Worm (Caenorhabditis elegans): ENCODE data around the gene tyr-2.

Gene tyr-2

ce11 chrIII:13759691-13760090, 15.7 kb downstream of the tyr-2 start:
- TF ChIP-seq somi-1 (GFP tag; optimal IDR thresholded peaks at IDR 0.05), result no peak
- 0 out of 2 replicates have a peak, but pooled peaks have one; percentile 28 for TF ChIP-seq hsf-1 (GFP tag; IDR thresholded peaks at IDR 0.05)
- 0 out of 2 replicates have a peak, but pooled peaks have one; percentile 12 for TF ChIP-seq egrh-3 (GFP tag; IDR thresholded peaks at IDR 0.05)
- no peak for TF ChIP-seq C06A6.2 (GFP tag; conservative IDR thresholded peaks at IDR 0.05)
- no peak for TF ChIP-seq B0035.1 (tag; optimal IDR thresholded peaks at IDR 0.05)
- TF ChIP-seq ztf-18 (tag; optimal IDR thresholded peaks at IDR 0.05), result no peak
- no peak for TF ChIP-seq dox-1 (GFP tag; IDR thresholded peaks at IDR 0.05)
- TF ChIP-seq attf-5 (GFP tag; optimal IDR thresholded peaks at IDR 0.05), result no peak
- no peak for TF ChIP-seq hmg-20 (GFP tag; IDR thresholded peaks at IDR 0.05)
- TF ChIP-seq lin-35 (GFP tag; optimal IDR thresholded peaks at IDR 0.05), result no peak
- TF ChIP-seq zfh-2 (GFP tag; conservative IDR thresholded peaks at IDR 0.05), result peak; percentile 55; the same call in 1 of the 2 replicates
- TF ChIP-seq mxl-1 (tag; optimal IDR thresholded peaks at IDR 0.05), result no peak
- TF ChIP-seq T26A5.8 (tag; optimal IDR thresholded peaks at IDR 0.05), result no peak
- TF ChIP-seq nhr-80 (tag; optimal IDR thresholded peaks at IDR 0.05), result no peak
- no peak for TF ChIP-seq aptf-2 (GFP tag; conservative IDR thresholded peaks at IDR 0.05)
- TF ChIP-seq rec-8 (tag; optimal IDR thresholded peaks at IDR 0.05), result no peak
- no peak for TF ChIP-seq ceh-40 (GFP tag; IDR thresholded peaks at IDR 0.05)
- TF ChIP-seq mcd-1 (GFP tag; IDR thresholded peaks at IDR 0.05), result no peak
- TF ChIP-seq nhr-120 (GFP tag; IDR thresholded peaks at IDR 0.05), result no peak
- TF ChIP-seq madf-3 (GFP tag; IDR thresholded peaks at IDR 0.05), result no peak

ce11 chrIII:13761022-13761421, 17.0 kb downstream of the tyr-2 start:
- TF ChIP-seq hrde-1 (tag; optimal IDR thresholded peaks at IDR 0.05; ENCODE audit: borderline replicate concordance), result no peak
- 0 out of 2 replicates have a peak, but pooled peaks have one; percentile 42 for TF ChIP-seq zfh-2 (GFP tag; conservative IDR thresholded peaks at IDR 0.05)

- TF ChIP-seq F23B12.7 (tag; optimal IDR thresholded peaks at IDR 0.05; ENCODE audit: insufficient read depth) (peak; percentile 3), nhr-80 (tag; optimal IDR thresholded peaks at IDR 0.05) (peak; percentile 66), cebp-1 (GFP tag; IDR thresholded peaks at IDR 0.05) (peak; percentile 66; the same call in 1 of the 2 replicates), cebp-1 (tag; optimal IDR thresholded peaks at IDR 0.05) (peak; percentile 86), rcor-1 (GFP tag; IDR thresholded peaks at IDR 0.05) (no peak)
Observed at ce11 chrIII:13762046-13762445, 18.0 kb downstream of the tyr-2 start, which contains the start of gene dbn-1. Gene dbn-1, minus strand, starts transcription at chrIII:13762069.

- no peak for TF ChIP-seq nhr-120 (GFP tag; IDR thresholded peaks at IDR 0.05)
- TF ChIP-seq hlh-12 (tag; optimal IDR thresholded peaks at IDR 0.05), result no peak
- no peak for TF ChIP-seq lsy-27 (tag; optimal IDR thresholded peaks at IDR 0.05; ENCODE audit: borderline replicate concordance, insufficient read depth)
- TF ChIP-seq C06A6.2 (GFP tag; conservative IDR thresholded peaks at IDR 0.05), result peak; percentile 62; the same call in 1 of the 2 replicates
- TF ChIP-seq T07F8.4 (tag; optimal IDR thresholded peaks at IDR 0.05), result no peak
- no peak for TF ChIP-seq rcor-1 (GFP tag; IDR thresholded peaks at IDR 0.05)
- TF ChIP-seq cebp-1 (GFP tag; IDR thresholded peaks at IDR 0.05), result no peak
- peak; percentile 44 for TF ChIP-seq cebp-1 (tag; optimal IDR thresholded peaks at IDR 0.05)
- no peak for TF ChIP-seq F37B4.10 (GFP tag; IDR thresholded peaks at IDR 0.05)
- TF ChIP-seq ceh-40 (GFP tag; IDR thresholded peaks at IDR 0.05), result no peak
- TF ChIP-seq die-1 (tag; optimal IDR thresholded peaks at IDR 0.05), result no peak
- 0 out of 2 replicates have a peak, but pooled peaks have one; percentile 12 for TF ChIP-seq dox-1 (GFP tag; IDR thresholded peaks at IDR 0.05)
- peak; percentile 23 for TF ChIP-seq K12H6.12 (tag; optimal IDR thresholded peaks at IDR 0.05)
- no peak for TF ChIP-seq akir-1 (GFP tag; optimal IDR thresholded peaks at IDR 0.05)
- TF ChIP-seq attf-5 (GFP tag; optimal IDR thresholded peaks at IDR 0.05), result peak; percentile 9
- no peak for TF ChIP-seq ztf-6 (GFP tag; IDR thresholded peaks at IDR 0.05)
- TF ChIP-seq ccch-3 (GFP tag; optimal IDR thresholded peaks at IDR 0.05), result no peak
- TF ChIP-seq efl-1 (GFP tag; optimal IDR thresholded peaks at IDR 0.05), result peak; percentile 23
- TF ChIP-seq tlf-1 (GFP tag; optimal IDR thresholded peaks at IDR 0.05), result peak; percentile 5
- TF ChIP-seq attf-3 (GFP tag; conservative IDR thresholded peaks at IDR 0.05), result no peak
- no peak for TF ChIP-seq xnd-1 (tag; optimal IDR thresholded peaks at IDR 0.05)
- TF ChIP-seq egl-44 (GFP tag; IDR thresholded peaks at IDR 0.05), result 0 out of 2 replicates have a peak, but pooled peaks have one; percentile 11
- no peak for TF ChIP-seq B0019.2 (GFP tag; conservative IDR thresholded peaks at IDR 0.05)
- no peak for TF ChIP-seq bed-1 (GFP tag; IDR thresholded peaks at IDR 0.05)
Observed at ce11 chrIII:13763260-13764112, 19.5 kb downstream of the tyr-2 start.

Data from whole organism, young adult.